Fruit fly (Drosophila melanogaster): ENCODE measurements around the gene CG3734.

Gene CG3734

DNA sequence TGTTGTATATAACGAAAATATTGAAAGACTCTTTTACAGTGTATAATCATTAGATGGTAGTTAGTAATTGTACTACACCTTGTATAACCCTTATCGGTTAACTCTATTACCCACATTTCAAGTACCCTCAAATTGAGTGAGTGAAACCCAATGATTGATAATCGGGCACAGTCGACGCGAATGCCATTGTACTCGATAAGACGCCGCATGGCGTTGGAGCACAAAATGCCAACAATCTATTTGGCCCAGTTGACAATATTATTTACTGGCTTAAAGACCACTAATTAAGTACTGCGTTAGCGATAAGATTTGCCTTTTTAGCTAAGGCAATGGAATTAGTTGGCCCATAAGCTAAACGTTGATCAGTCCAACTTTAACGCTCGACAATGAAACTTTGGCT is at the start of gene CG3734:
Gene CG3734 (plus strand): TSS at position 254 of the 400 bp plus-strand sequence.
- TF ChIP-seq vri (GFP tag; optimal IDR thresholded peaks at IDR 0.05) (peak; percentile 73), esn (GFP tag; optimal IDR thresholded peaks at IDR 0.05) (no peak), CG8319 (GFP tag; optimal IDR thresholded peaks at IDR 0.05) (no peak)

DNA sequence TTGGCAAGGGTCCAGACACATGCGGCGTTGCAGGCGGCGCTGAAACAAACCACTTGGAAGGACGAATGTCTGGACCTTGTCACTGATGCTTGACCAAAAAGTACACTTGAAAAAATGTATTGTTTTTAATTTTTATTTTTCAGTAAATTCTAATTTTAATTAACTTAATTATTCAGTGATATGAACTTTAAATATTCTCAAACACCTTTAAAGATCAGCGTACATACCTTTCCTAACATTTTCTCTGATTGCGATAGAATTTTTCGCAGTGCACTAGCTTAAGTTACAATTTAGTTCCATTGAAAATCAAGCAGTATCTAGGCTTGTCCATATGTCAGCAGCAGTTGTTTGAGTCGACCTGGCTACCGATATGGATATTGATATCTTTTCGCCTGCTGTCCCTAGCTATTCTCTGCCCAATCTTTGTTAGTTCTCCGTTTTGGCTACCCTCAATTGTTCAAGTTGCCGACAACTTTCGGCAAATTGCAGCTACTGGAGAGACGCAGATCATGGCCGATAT is 48.4 kb upstream of the CG3734 start:
- TF ChIP-seq CG11294 (GFP tag; IDR thresholded peaks at IDR 0.05) = no peak
- peak; percentile 21 for TF ChIP-seq svp (GFP tag)

DNA sequence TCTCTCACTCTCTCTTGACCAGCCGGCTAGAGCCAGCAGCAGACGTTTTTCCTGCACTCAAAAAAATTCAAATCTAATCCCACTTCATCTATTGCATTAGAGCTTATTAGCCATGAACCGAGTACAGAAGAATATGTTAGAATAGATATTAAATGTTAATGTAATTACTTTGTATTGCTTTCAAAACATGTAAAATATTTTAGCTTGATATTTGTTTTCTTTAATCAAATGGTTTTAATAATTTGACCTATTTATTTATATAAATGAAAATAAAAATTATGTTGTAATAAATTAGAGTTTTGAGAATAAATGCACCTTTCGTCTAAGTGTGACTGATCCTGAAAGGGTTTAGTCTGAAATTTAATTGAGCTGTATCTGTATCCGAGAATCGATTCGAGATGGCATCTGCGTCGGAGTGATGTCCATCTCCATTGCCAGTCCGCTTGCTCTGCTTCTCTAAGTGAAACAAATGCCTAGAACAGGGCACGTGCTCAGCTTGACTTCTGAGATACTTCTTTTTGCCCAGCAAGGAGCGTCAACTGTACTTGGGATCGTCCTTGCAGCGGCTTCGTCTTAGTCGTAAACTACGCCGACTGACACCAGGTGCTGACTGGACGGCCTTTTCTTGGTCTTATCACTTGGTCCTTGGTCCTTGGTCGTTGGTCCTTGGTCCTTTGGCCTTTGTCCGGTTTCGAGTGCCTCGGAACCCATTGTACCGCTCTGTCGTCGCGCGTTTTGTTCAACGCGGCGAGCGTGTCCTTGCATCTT is 47.2 kb upstream of the CG3734 start:
- TF ChIP-seq Lpt (GFP tag; optimal IDR thresholded peaks at IDR 0.05) = no peak
- TF ChIP-seq eg (GFP tag; IDR thresholded peaks at IDR 0.05) = no peak
- no peak for TF ChIP-seq Eip75B (GFP tag; optimal IDR thresholded peaks at IDR 0.05)

DNA sequence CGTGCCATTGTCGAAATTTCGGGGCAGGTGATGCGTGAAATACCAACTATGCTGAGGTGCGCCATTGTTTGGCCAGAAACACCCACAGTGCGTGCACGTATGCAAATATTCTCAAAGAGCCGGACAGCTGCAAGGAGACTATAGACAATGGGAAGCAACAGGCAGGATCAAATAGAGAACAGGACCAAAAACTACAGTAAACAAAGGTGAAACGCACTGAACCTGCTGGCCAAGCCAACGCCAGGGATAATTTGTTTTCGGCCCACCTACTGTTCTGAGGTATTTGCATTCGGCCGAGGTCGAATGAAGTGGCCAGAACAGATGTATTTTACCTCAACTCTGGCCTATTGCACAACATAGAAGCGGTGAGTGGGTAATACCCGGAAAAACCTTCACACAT is 45.9 kb upstream of the CG3734 start:
- TF ChIP-seq Sox15 (GFP tag; optimal IDR thresholded peaks at IDR 0.05) (no peak), Eip78C (GFP tag) (no peak), Sox14 (GFP tag; optimal IDR thresholded peaks at IDR 0.05) (no peak), Blimp-1 (GFP tag; optimal IDR thresholded peaks at IDR 0.05) (no peak), pdm3 (GFP tag; optimal IDR thresholded peaks at IDR 0.05) (no peak), topi (GFP tag; optimal IDR thresholded peaks at IDR 0.05) (no peak), OdsH (GFP tag; optimal IDR thresholded peaks at IDR 0.05) (no peak), CG11294 (GFP tag; IDR thresholded peaks at IDR 0.05) (no peak), vri (GFP tag; optimal IDR thresholded peaks at IDR 0.05) (no peak), CG32006 (GFP tag; optimal IDR thresholded peaks at IDR 0.05) (no peak), Eip75B (GFP tag; optimal IDR thresholded peaks at IDR 0.05) (no peak), CG31627 (GFP tag; optimal IDR thresholded peaks at IDR 0.05) (no peak), net (GFP tag; optimal IDR thresholded peaks at IDR 0.05) (no peak), fkh (GFP tag; optimal IDR thresholded peaks at IDR 0.05) (no peak), CG8632 (GFP tag; optimal IDR thresholded peaks at IDR 0.05) (no peak)

DNA sequence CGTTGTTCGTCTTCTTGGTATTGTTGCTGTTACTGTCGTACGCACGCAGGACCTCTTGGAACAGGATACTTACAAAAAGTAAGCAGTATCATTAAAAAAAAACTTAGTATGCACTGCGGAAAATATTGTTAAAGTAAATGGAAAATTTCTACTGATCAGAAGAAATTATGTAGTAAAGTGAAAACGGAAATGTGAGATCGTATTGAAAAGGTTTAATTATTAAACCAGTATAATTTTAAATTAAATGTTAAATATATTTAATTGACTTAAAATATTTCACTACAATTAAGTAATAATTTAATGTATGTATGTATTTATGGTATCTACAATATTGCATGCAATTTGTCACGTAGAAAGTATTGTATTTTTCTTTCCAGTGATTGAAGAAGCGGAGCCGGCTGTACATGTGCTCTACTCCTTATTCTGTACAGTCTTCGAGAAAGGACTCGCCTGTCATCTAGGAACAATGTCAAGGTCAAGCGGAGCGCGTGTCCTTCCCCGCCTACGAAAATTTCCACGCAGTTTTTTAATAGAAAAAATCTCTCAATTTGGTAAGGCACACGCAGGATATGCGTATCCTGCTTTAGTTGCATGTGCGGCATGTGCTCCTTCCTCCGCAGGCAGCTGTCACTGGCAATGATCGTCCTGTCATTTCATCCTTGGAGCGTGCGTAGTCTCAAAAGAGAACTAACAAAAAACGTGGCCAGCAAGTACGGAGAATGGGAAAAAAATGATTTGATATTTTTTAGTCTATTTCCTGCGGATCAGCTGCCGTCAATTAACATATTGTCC is 43.9 kb upstream of the CG3734 start:
- TF ChIP-seq Eip78C (GFP tag) = peak; percentile 7
- no peak for TF ChIP-seq CG7368 (GFP tag; optimal IDR thresholded peaks at IDR 0.05)

DNA sequence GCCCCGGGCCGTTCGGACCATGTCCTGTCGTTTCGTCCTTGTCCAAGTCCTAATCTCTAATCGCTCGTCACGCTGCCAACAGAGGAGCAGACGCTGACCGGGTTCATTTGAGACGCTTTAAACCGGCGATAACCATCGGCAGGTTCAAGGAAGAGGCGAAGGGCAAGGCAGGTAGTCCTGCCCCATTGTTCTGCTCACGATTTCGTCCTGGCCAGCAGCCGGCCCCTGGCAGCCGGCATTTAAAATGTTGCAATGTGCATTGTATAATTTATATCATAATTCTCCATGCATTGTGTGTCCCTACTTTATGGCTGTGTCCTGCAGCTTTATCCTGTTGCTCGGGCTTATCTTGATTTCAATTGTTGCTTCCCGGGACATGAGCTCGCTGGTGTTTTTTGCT is 42.4 kb upstream of the CG3734 start:
- TF ChIP-seq CG6276 (GFP tag; optimal IDR thresholded peaks at IDR 0.05) (no peak), Gug (GFP tag; IDR thresholded peaks at IDR 0.05) (no peak), fd59A (GFP tag; optimal IDR thresholded peaks at IDR 0.05) (no peak), Hr4 (GFP tag; optimal IDR thresholded peaks at IDR 0.05) (no peak)

DNA sequence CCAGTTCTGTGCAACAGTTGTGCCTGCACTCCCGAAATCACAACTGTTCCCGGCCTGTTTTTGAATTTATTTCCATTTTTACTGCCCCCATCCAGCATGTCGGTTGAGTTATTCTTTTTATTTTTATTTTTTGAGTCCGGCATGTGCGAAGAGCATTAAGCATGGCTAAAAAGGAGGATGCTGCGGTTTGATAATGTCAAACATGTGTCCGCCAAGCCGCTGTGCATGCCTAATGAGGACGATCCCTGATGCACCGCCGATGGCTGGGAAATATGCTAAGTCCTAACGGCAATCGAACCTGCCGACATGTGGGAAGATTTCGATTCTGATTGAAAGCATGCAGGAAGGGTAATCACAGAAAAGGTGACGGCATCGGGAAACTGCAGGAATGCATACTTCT is 41.1 kb upstream of the CG3734 start:
- TF ChIP-seq CG6276 (GFP tag; optimal IDR thresholded peaks at IDR 0.05) = no peak
- no peak for TF ChIP-seq CG8119 (GFP tag; IDR thresholded peaks at IDR 0.05)
- no peak for TF ChIP-seq CG3919 (GFP tag; optimal IDR thresholded peaks at IDR 0.05)
- no peak for TF ChIP-seq Lpt (GFP tag; optimal IDR thresholded peaks at IDR 0.05)
- no peak for TF ChIP-seq CG6854 (GFP tag; optimal IDR thresholded peaks at IDR 0.05)
- no peak for TF ChIP-seq lz (GFP tag; optimal IDR thresholded peaks at IDR 0.05)
- no peak for TF ChIP-seq fkh (GFP tag; optimal IDR thresholded peaks at IDR 0.05)
- TF ChIP-seq achi (GFP tag; optimal IDR thresholded peaks at IDR 0.05) = no peak
- no peak for TF ChIP-seq CG1621 (tag; optimal IDR thresholded peaks at IDR 0.05)
- no peak for TF ChIP-seq Ets96B (tag; optimal IDR thresholded peaks at IDR 0.05)
- TF ChIP-seq CG6808 (GFP tag; optimal IDR thresholded peaks at IDR 0.05) = no peak
- no peak for TF ChIP-seq Blimp-1 (GFP tag; optimal IDR thresholded peaks at IDR 0.05)
- TF ChIP-seq acj6 (GFP tag; optimal IDR thresholded peaks at IDR 0.05) = no peak
- no peak for TF ChIP-seq fd59A (GFP tag; optimal IDR thresholded peaks at IDR 0.05)
- TF ChIP-seq CG3032 (tag; optimal IDR thresholded peaks at IDR 0.05) = no peak
- TF ChIP-seq Sox102F (GFP tag; optimal IDR thresholded peaks at IDR 0.05) = no peak
- TF ChIP-seq CG15336 (GFP tag; IDR thresholded peaks at IDR 0.05) = no peak
- no peak for TF ChIP-seq CG8632 (GFP tag; optimal IDR thresholded peaks at IDR 0.05)
